Worm (Caenorhabditis elegans) whole organism, L1 larva: Measurements from ENCODE around the gene nstp-6.
A peak's percentile ranks its signal among the peaks of the same experiment; 100 is the strongest.

Experiments
- F16B12.6 ChIP-seq: fragments of 150-350 bp; optimal IDR thresholded peaks from 2 replicates; lab custom pipeline; 2014; ENCODE audit warnings: missing biosample characterization, missing genetic modification characterization
- Y116A8C.19 ChIP-seq: sonication (generic microtip); optimal IDR thresholded peaks from 2 replicates; lab custom pipeline; 2016; ENCODE audit warnings: missing compliant biosample characterization, missing genetic modification characterization, borderline replicate concordance
- alr-1 ChIP-seq: fragments of 200-800 bp; sonication (Bioruptor generic); optimal IDR thresholded peaks from 2 replicates; lab custom pipeline; 2018; ENCODE audit warnings: borderline replicate concordance, mild to moderate bottlenecking, missing genetic modification characterization, missing compliant biosample characterization
- aly-2 ChIP-seq: fragments of 150-350 bp; optimal IDR thresholded peaks from 2 replicates; lab custom pipeline; 2014; ENCODE audit warnings: missing biosample characterization, missing genetic modification characterization
- blmp-1 ChIP-seq: fragments of 150-350 bp; optimal IDR thresholded peaks from 2 replicates; lab custom pipeline; 2014; ENCODE audit warnings: missing biosample characterization, missing genetic modification characterization
- ceh-82 ChIP-seq, 3 experiments: fragments of 150-350 bp in 1 of 3; sonication (generic microtip) in 2 of 3; optimal IDR thresholded peaks; 2 replicates each; lab custom pipeline; 2014 to 2017; ENCODE audit warnings: missing biosample characterization in 3 of 3, missing genetic modification characterization in 3 of 3
- ceh-88 ChIP-seq: fragments of 200-800 bp; sonication (Bioruptor generic); IDR thresholded peaks from 2 replicates; pipeline ENCODE4 v1.3.6; 2022; ENCODE audit warnings: missing genetic modification characterization, missing compliant biosample characterization
- ces-1 ChIP-seq: fragments of 150-350 bp; optimal IDR thresholded peaks from 2 replicates; lab custom pipeline; 2014; ENCODE audit warnings: missing biosample characterization, missing genetic modification reagents, missing genetic modification characterization
- dpl-1 ChIP-seq, 3 experiments: fragments of 150-350 bp in 2 of 3; sonication (generic microtip) in 1 of 3; optimal IDR thresholded peaks; 2 replicates each; lab custom pipeline; 2014 to 2017; ENCODE audit warnings: missing biosample characterization in 3 of 3, missing genetic modification characterization in 3 of 3, missing genetic modification reagents in 3 of 3
- efl-1 ChIP-seq, 4 experiments: fragments of 150-350 bp; optimal IDR thresholded peaks in 3 of 4; peaks in 1 of 4; 1 replicate in 1 of 4; 2 replicates in 3 of 4; lab custom pipeline; 2014; ENCODE audit warnings: missing biosample characterization in 2 of 4, missing genetic modification characterization in 2 of 4, missing genetic modification reagents in 2 of 4
- elt-3 ChIP-seq, 6 experiments: fragments of 150-350 bp in 1 of 6; sonication (generic microtip); optimal IDR thresholded peaks; 2 replicates each; lab custom pipeline; 2017 to 2018; ENCODE audit warnings: missing biosample characterization in 6 of 6, missing genetic modification characterization in 6 of 6, inconsistent platforms in 1 of 6
- ets-5 ChIP-seq: fragments of 200-800 bp; sonication (Bioruptor generic); IDR thresholded peaks from 2 replicates; pipeline ENCODE4 v1.3.6; 2022; ENCODE audit warnings: missing genetic modification characterization, missing compliant biosample characterization
- fkh-10 ChIP-seq: sonication (generic microtip); optimal IDR thresholded peaks from 2 replicates; lab custom pipeline; 2017; ENCODE audit warnings: missing biosample characterization, missing genetic modification reagents, missing genetic modification characterization
- fkh-8 ChIP-seq: sonication (generic microtip); optimal IDR thresholded peaks from 2 replicates; lab custom pipeline; 2016; ENCODE audit warnings: mild to moderate bottlenecking, missing genetic modification characterization, missing compliant biosample characterization
- grh-1 ChIP-seq: fragments of 200-800 bp; sonication (Bioruptor generic); IDR thresholded peaks from 2 replicates; pipeline ENCODE4 v1.3.6; 2022; ENCODE audit warnings: missing genetic modification reagents, missing genetic modification characterization, missing compliant biosample characterization
- hlh-4 ChIP-seq: sonication (generic microtip); optimal IDR thresholded peaks from 2 replicates; lab custom pipeline; 2016; ENCODE audit warnings: mild to moderate bottlenecking, missing genetic modification characterization, missing compliant biosample characterization
- irx-1 ChIP-seq: sonication (generic microtip); optimal IDR thresholded peaks from 2 replicates; lab custom pipeline; 2016; ENCODE audit warnings: missing genetic modification characterization, missing compliant biosample characterization
- isw-1 ChIP-seq: fragments of 200-800 bp; sonication (Bioruptor generic); IDR thresholded peaks from 2 replicates; pipeline ENCODE4 v1.3.6; 2022; ENCODE audit warnings: missing genetic modification characterization, missing compliant biosample characterization
- jun-1 ChIP-seq: fragments of 150-350 bp; optimal IDR thresholded peaks from 2 replicates; lab custom pipeline; 2014; ENCODE audit warnings: missing biosample characterization, missing genetic modification reagents, missing genetic modification characterization
- lir-3 ChIP-seq: sonication (generic microtip); optimal IDR thresholded peaks from 2 replicates; lab custom pipeline; 2016; ENCODE audit warnings: mild to moderate bottlenecking, missing genetic modification characterization, moderate library complexity, missing compliant biosample characterization; ENCODE audit not compliant: poor library complexity
- lsy-2 ChIP-seq, 2 experiments: fragments of 150-350 bp; optimal IDR thresholded peaks; 2 replicates each; lab custom pipeline; 2014; ENCODE audit warnings: missing biosample characterization in 2 of 2, missing genetic modification characterization in 2 of 2
- mab-9 ChIP-seq: fragments of 200-800 bp; sonication (Bioruptor generic); IDR thresholded peaks from 2 replicates; pipeline ENCODE4 v1.3.6; 2022; ENCODE audit warnings: missing genetic modification reagents, missing genetic modification characterization, missing compliant biosample characterization
- mep-1 ChIP-seq: fragments of 150-350 bp; optimal IDR thresholded peaks from 2 replicates; lab custom pipeline; 2014; ENCODE audit warnings: missing biosample characterization, missing genetic modification characterization
- nhr-11 ChIP-seq: fragments of 150-350 bp; optimal IDR thresholded peaks from 2 replicates; lab custom pipeline; 2014; ENCODE audit warnings: missing biosample characterization, missing genetic modification characterization
- nhr-20 ChIP-seq: sonication (generic microtip); optimal IDR thresholded peaks from 2 replicates; lab custom pipeline; 2016; ENCODE audit warnings: mild to moderate bottlenecking, missing genetic modification characterization, missing compliant biosample characterization
- nhr-28 ChIP-seq: fragments of 150-350 bp; optimal IDR thresholded peaks from 2 replicates; lab custom pipeline; 2014; ENCODE audit warnings: missing biosample characterization, missing genetic modification characterization
- nhr-71 ChIP-seq: sonication (generic microtip); optimal IDR thresholded peaks from 2 replicates; lab custom pipeline; 2016; ENCODE audit warnings: mild to moderate bottlenecking, missing genetic modification characterization, moderate library complexity, missing compliant biosample characterization
- nhr-76 ChIP-seq: sonication (generic microtip); optimal IDR thresholded peaks from 2 replicates; lab custom pipeline; 2017; ENCODE audit warnings: missing biosample characterization, missing genetic modification characterization
- nhr-77 ChIP-seq: fragments of 150-350 bp; optimal IDR thresholded peaks from 2 replicates; lab custom pipeline; 2014; ENCODE audit warnings: missing biosample characterization, missing genetic modification characterization
- nhr-84 ChIP-seq: sonication (generic microtip); optimal IDR thresholded peaks from 2 replicates; lab custom pipeline; 2017; ENCODE audit warnings: missing biosample characterization, missing genetic modification characterization
- nhr-90 ChIP-seq: sonication (generic microtip); optimal IDR thresholded peaks from 2 replicates; lab custom pipeline; 2016; ENCODE audit warnings: mild to moderate bottlenecking, missing genetic modification characterization, missing compliant biosample characterization; ENCODE audit not compliant: poor library complexity
- pag-3 ChIP-seq: sonication (generic microtip); optimal IDR thresholded peaks from 2 replicates; lab custom pipeline; 2017; ENCODE audit warnings: missing genetic modification characterization, mild to moderate bottlenecking, missing compliant biosample characterization, antibody characterized with exemption, borderline replicate concordance; ENCODE audit not compliant: insufficient read depth
- pax-3 ChIP-seq: fragments of 200-800 bp; sonication (Bioruptor generic); optimal IDR thresholded peaks from 2 replicates; lab custom pipeline; 2018; ENCODE audit warnings: mild to moderate bottlenecking, missing genetic modification characterization, moderate library complexity, missing compliant biosample characterization
- rnt-1 ChIP-seq: sonication (generic microtip); optimal IDR thresholded peaks from 2 replicates; lab custom pipeline; 2016; ENCODE audit warnings: mild to moderate bottlenecking, missing genetic modification characterization, moderate library complexity, missing compliant biosample characterization
- skn-1 ChIP-seq: fragments of 150-350 bp; optimal IDR thresholded peaks from 2 replicates; lab custom pipeline; 2014; ENCODE audit warnings: missing biosample characterization, missing genetic modification characterization
- snpc-4 ChIP-seq: fragments of 150-350 bp; optimal IDR thresholded peaks from 2 replicates; lab custom pipeline; 2014; ENCODE audit warnings: missing biosample characterization, missing genetic modification characterization
- snu-23 ChIP-seq: sonication (generic microtip); optimal IDR thresholded peaks from 2 replicates; lab custom pipeline; 2016; ENCODE audit warnings: missing genetic modification characterization, missing compliant biosample characterization
- sox-4 ChIP-seq: sonication (generic microtip); optimal IDR thresholded peaks from 2 replicates; lab custom pipeline; 2016; ENCODE audit warnings: missing genetic modification characterization, missing compliant biosample characterization
- swsn-7 ChIP-seq: sonication (generic microtip); optimal IDR thresholded peaks from 2 replicates; lab custom pipeline; 2016; ENCODE audit warnings: missing genetic modification characterization, missing compliant biosample characterization
- tlp-1 ChIP-seq: fragments of 150-350 bp; optimal IDR thresholded peaks from 2 replicates; lab custom pipeline; 2014; ENCODE audit warnings: missing biosample characterization, missing genetic modification characterization
- unc-86 ChIP-seq: sonication (generic microtip); optimal IDR thresholded peaks from 2 replicates; lab custom pipeline; 2016; ENCODE audit warnings: missing genetic modification characterization, missing compliant biosample characterization
- unc-98 ChIP-seq: fragments of 200-800 bp; sonication (Bioruptor generic); IDR thresholded peaks from 2 replicates; pipeline ENCODE4 v1.3.6; 2022; ENCODE audit warnings: missing genetic modification characterization, missing compliant biosample characterization
- zag-1 ChIP-seq: fragments of 150-350 bp; optimal IDR thresholded peaks from 2 replicates; lab custom pipeline; 2014; ENCODE audit warnings: missing biosample characterization, missing genetic modification characterization
- zip-4 ChIP-seq: fragments of 200-800 bp; sonication (Bioruptor generic); optimal IDR thresholded peaks from 2 replicates; lab custom pipeline; 2018; ENCODE audit warnings: mild to moderate bottlenecking, missing genetic modification characterization, moderate library complexity, missing compliant biosample characterization
- ztf-11 ChIP-seq, 2 experiments: sonication (generic microtip); optimal IDR thresholded peaks; 2 replicates each; lab custom pipeline; 2016 to 2017; ENCODE audit warnings: missing genetic modification characterization in 2 of 2, missing biosample characterization in 1 of 2, missing compliant biosample characterization in 1 of 2
- ztf-4 ChIP-seq: fragments of 150-350 bp; optimal IDR thresholded peaks from 2 replicates; lab custom pipeline; 2014; ENCODE audit warnings: missing biosample characterization, missing genetic modification characterization

Gene nstp-6

ce11 chrIV:3559201-3559600 is 11.8 kb upstream of the nstp-6 start:
- TF ChIP-seq nhr-90 (no peak), Y116A8C.19 (tag; lab: Kevin White, UChicago) (no peak), unc-98 (no peak), grh-1 (no peak), ztf-4 (no peak), ztf-11 (tag; optimal IDR thresholded peaks at IDR 0.05; lab: Kevin White, UChicago) (no peak), swsn-7 (no peak), nhr-20 (tag; lab: Kevin White, UChicago) (no peak), lsy-2 (tag; optimal IDR thresholded peaks at IDR 0.05; lab: Kevin White, UChicago) (no peak), skn-1 (no peak), lir-3 (tag; lab: Kevin White, UChicago) (no peak), unc-86 (tag; lab: Kevin White, UChicago) (no peak), nhr-71 (no peak), blmp-1 (tag; lab: Kevin White, UChicago) (no peak), ceh-88 (GFP tag; lab: Robert Waterston, UW) (no peak), zip-4 (no peak), nhr-28 (tag; lab: Kevin White, UChicago) (no peak), elt-3 (tag; optimal IDR thresholded peaks at IDR 0.05; lab: Kevin White, UChicago) (no peak)

ce11 chrIV:3557331-3557730 is 9.9 kb upstream of the nstp-6 start, which contains the start of gene osm-9:
TSS of gene osm-9 (minus strand) at chrIV:3557431.
- TF ChIP-seq ceh-82 (tag; optimal IDR thresholded peaks at IDR 0.05; lab: Kevin White, UChicago) (no peak), grh-1 (no peak), fkh-8 (tag; lab: Kevin White, UChicago) (peak; percentile 42), fkh-10 (GFP tag; lab: Kevin White, UChicago) (no peak), hlh-4 (peak; percentile 22)

ce11 chrIV:3552933-3553332 is 5.5 kb upstream of the nstp-6 start:
- TF ChIP-seq unc-98, result no peak
- no peak for TF ChIP-seq nhr-71
- no peak for TF ChIP-seq ztf-11 (tag; optimal IDR thresholded peaks at IDR 0.05; lab: Kevin White, UChicago)
- no peak for TF ChIP-seq nhr-76
- TF ChIP-seq zag-1 (tag; lab: Kevin White, UChicago), result no peak
- TF ChIP-seq pax-3 (tag; lab: Kevin White, UChicago), result no peak
- TF ChIP-seq ces-1 (GFP tag; lab: Kevin White, UChicago), result no peak
- no peak for TF ChIP-seq mep-1 (tag; lab: Kevin White, UChicago)
- no peak for TF ChIP-seq rnt-1 (tag; lab: Kevin White, UChicago)
- no peak for TF ChIP-seq F16B12.6 (tag; lab: Kevin White, UChicago)
- no peak for TF ChIP-seq lir-3 (tag; lab: Kevin White, UChicago)
- TF ChIP-seq jun-1 (tag; lab: Kevin White, UChicago), result no peak
- TF ChIP-seq aly-2 (tag; lab: Kevin White, UChicago), result no peak
- no peak for TF ChIP-seq dpl-1 (GFP tag; optimal IDR thresholded peaks at IDR 0.05; lab: Kevin White, UChicago)
- TF ChIP-seq pag-3 (tag; lab: Kevin White, UChicago), result no peak
- no peak for TF ChIP-seq fkh-8 (tag; lab: Kevin White, UChicago)
- TF ChIP-seq, all 84 proteins: peak for 0

- TF ChIP-seq unc-86 (tag; lab: Kevin White, UChicago), result peak; percentile 39
- TF ChIP-seq isw-1 (GFP tag; lab: Robert Waterston, UW), result no peak; the same call in 1 of the 2 replicates
- TF ChIP-seq ets-5 (GFP tag; lab: Robert Waterston, UW), result no peak
- TF ChIP-seq snu-23 (GFP tag; lab: Kevin White, UChicago), result peak; percentile 73
- peak; percentile 36 for TF ChIP-seq fkh-8 (tag; lab: Kevin White, UChicago)
- peak; percentile 13 for TF ChIP-seq sox-4
- no peak for TF ChIP-seq nhr-76
- TF ChIP-seq fkh-10 (GFP tag; lab: Kevin White, UChicago), result peak; percentile 16
- peak; percentile 42 for TF ChIP-seq snpc-4 (tag; lab: Kevin White, UChicago)
- TF ChIP-seq nhr-77 (tag; lab: Kevin White, UChicago), result peak; percentile 15
- peak; percentile 24 to 46 for TF ChIP-seq efl-1 (optimal IDR thresholded peaks at IDR 0.05; lab: Kevin White, UChicago)
- TF ChIP-seq efl-1 (GFP tag; optimal IDR thresholded peaks at IDR 0.05 in 1 of 2; lab: Kevin White, UChicago), result peak; percentile 45 to 93
- TF ChIP-seq unc-98, result no peak
- no peak for TF ChIP-seq tlp-1
- no peak for TF ChIP-seq alr-1 (tag; lab: Kevin White, UChicago)
- TF ChIP-seq mab-9 (GFP tag; lab: Robert Waterston, UW), result no peak
- no peak for TF ChIP-seq irx-1 (tag; lab: Kevin White, UChicago)
- no peak for TF ChIP-seq nhr-11
- no peak for TF ChIP-seq nhr-84
Observed at ce11 chrIV:3551777-3552462, 4.5 kb upstream of the nstp-6 start.
